Worm (Caenorhabditis elegans) whole organism, young adult: ENCODE results near the gene pfkb-1.2.

Experiments
- Y95B8A.8 ChIP-seq: fragments of 200-800 bp; sonication (Bioruptor generic); IDR thresholded peaks from 2 replicates; pipeline ENCODE4 v1.3.6; 2022; ENCODE audit warnings: missing genetic modification reagents, missing genetic modification characterization, missing compliant biosample characterization
- ama-1 ChIP-seq, 3 experiments: fragments of 150-350 bp in 1 of 3; sonication (generic microtip) in 2 of 3; optimal IDR thresholded peaks; 2 replicates each; lab custom pipeline; 2014 to 2018; ENCODE audit warnings: missing biosample characterization in 2 of 3, missing genetic modification characterization in 2 of 3, missing genetic modification reagents in 2 of 3
- ceh-27 ChIP-seq: fragments of 200-800 bp; sonication (Bioruptor generic); optimal IDR thresholded peaks from 2 replicates; lab custom pipeline; 2018; ENCODE audit warnings: mild to moderate bottlenecking, missing genetic modification characterization, moderate library complexity, missing compliant biosample characterization
- unc-130 ChIP-seq: sonication (generic microtip); optimal IDR thresholded peaks from 2 replicates; lab custom pipeline; 2016; ENCODE audit warnings: missing genetic modification reagents, missing genetic modification characterization, missing compliant biosample characterization
- unc-62 ChIP-seq: fragments of 150-350 bp; optimal IDR thresholded peaks from 2 replicates; lab custom pipeline; 2014; ENCODE audit warnings: missing biosample characterization, missing genetic modification reagents, missing genetic modification characterization

DNA sequence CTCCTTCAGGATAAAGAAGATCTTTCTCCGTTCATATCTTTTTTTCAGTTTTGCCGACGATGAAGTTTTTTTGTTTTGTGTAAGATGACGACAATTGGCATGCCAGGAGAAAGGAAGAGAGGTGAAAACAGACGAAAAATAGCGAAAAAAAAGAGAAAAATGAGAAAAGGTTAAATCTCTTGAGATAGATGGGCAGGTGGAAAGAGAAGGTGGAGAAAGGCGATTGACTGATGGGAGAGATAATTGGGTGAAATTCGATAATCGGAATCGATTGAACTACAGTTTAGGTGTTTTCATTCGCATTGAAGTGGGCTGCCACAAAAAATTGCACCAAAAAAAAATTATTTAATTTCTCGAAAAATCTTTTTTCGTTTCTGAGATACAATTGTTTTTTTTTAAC is 1.1 kb upstream of the pfkb-1.2 start:
- TF ChIP-seq ama-1 (optimal IDR thresholded peaks at IDR 0.05; lab: Kevin White, UChicago) = no peak
- no peak for TF ChIP-seq ama-1 (GFP tag; optimal IDR thresholded peaks at IDR 0.05; lab: Kevin White, UChicago)
- no peak for TF ChIP-seq Y95B8A.8 (GFP tag; lab: Robert Waterston, UW)
- no peak for TF ChIP-seq ceh-27 (GFP tag; lab: Kevin White, UChicago)
- no peak for TF ChIP-seq unc-62
- TF ChIP-seq unc-130 (GFP tag; lab: Kevin White, UChicago) = no peak
